Fruit fly (Drosophila melanogaster) S2 (cell line): Measurements from ENCODE around the gene CG42795.

Experiments
- CG8478 ChIP-seq: fragments of >200 bp; optimal IDR thresholded peaks from 2 replicates; lab custom pipeline; 2018
- CTCF ChIP-seq, 2 experiments: fragments of >200 bp; optimal IDR thresholded peaks; 2 replicates each; lab custom pipeline; 2018

DNA sequence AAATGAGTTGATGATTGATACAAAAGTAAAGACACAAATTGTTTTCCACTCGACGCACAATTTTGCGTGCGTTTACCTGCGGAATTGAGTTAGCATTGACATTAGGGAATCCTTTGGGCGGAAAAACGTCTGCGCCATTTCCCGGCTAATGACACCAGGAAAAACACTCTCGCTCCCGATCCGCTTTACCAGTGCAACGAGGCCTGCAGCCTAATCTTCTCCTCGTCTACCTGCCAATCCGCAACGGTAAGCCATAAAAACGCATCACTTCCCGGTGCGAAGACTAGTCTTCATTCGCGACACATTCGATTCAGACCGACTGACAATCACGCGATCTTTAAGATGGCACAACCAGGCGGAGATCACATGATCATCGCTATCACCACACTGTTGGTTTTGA lies 3.1 kb upstream of the CG42795 start, which contains the start of gene CG12420:
- TF ChIP-seq CG8478 (lab: Kevin White, UChicago) (no peak), CTCF (optimal IDR thresholded peaks at IDR 0.05; lab: Kevin White, UChicago) (no peak)
